Worm (Caenorhabditis elegans) whole organism, young adult: ENCODE results near the gene T05A8.6.

Experiments
- K12H6.12 ChIP-seq: fragments of 200-800 bp; sonication (Bioruptor generic); optimal IDR thresholded peaks from 2 replicates; lab custom pipeline; 2018; ENCODE audit warnings: mild to moderate bottlenecking, missing genetic modification characterization, missing compliant biosample characterization
- attf-5 ChIP-seq: fragments of 200-800 bp; sonication (Bioruptor generic); optimal IDR thresholded peaks from 2 replicates; lab custom pipeline; 2018; ENCODE audit warnings: mild to moderate bottlenecking, missing genetic modification characterization, missing compliant biosample characterization
- ceh-40 ChIP-seq: fragments of 200-800 bp; sonication (Bioruptor generic); IDR thresholded peaks from 2 replicates; pipeline ENCODE4 v1.3.6; 2022; ENCODE audit warnings: missing genetic modification characterization, missing compliant biosample characterization
- die-1 ChIP-seq: sonication (generic microtip); optimal IDR thresholded peaks from 2 replicates; lab custom pipeline; 2016; ENCODE audit warnings: missing genotype, mild to moderate bottlenecking, missing genetic modification characterization, missing compliant biosample characterization
- dpl-1 ChIP-seq: fragments of 150-350 bp; optimal IDR thresholded peaks from 2 replicates; lab custom pipeline; 2014; ENCODE audit warnings: missing biosample characterization, missing genetic modification reagents, missing genetic modification characterization
- lsl-1 ChIP-seq: fragments of 200-800 bp; sonication (Bioruptor generic); optimal IDR thresholded peaks from 2 replicates; lab custom pipeline; 2018; ENCODE audit warnings: mild to moderate bottlenecking, missing genetic modification characterization, moderate library complexity, missing compliant biosample characterization
- nfya-2 ChIP-seq: fragments of 200-800 bp; sonication (Bioruptor generic); IDR thresholded peaks from 2 replicates; pipeline ENCODE4 v1.3.6; 2022; ENCODE audit warnings: missing genetic modification reagents, missing genetic modification characterization, missing compliant biosample characterization
- nhr-80 ChIP-seq: sonication (generic microtip); optimal IDR thresholded peaks from 2 replicates; lab custom pipeline; 2016; ENCODE audit warnings: missing genetic modification characterization, missing compliant biosample characterization
- pbrm-1 ChIP-seq: fragments of 200-800 bp; sonication (Bioruptor generic); IDR thresholded peaks from 2 replicates; pipeline ENCODE4 v1.3.6; 2022; ENCODE audit warnings: missing genetic modification reagents, missing genetic modification characterization, missing compliant biosample characterization
- pha-4 ChIP-seq: fragments of 150-350 bp; sonication (generic microtip); optimal IDR thresholded peaks from 2 replicates; lab custom pipeline; 2014; ENCODE audit warnings: missing biosample characterization, missing genetic modification reagents, missing genetic modification characterization
- unc-62 ChIP-seq: fragments of 150-350 bp; optimal IDR thresholded peaks from 2 replicates; lab custom pipeline; 2014; ENCODE audit warnings: missing biosample characterization, missing genetic modification reagents, missing genetic modification characterization

DNA sequence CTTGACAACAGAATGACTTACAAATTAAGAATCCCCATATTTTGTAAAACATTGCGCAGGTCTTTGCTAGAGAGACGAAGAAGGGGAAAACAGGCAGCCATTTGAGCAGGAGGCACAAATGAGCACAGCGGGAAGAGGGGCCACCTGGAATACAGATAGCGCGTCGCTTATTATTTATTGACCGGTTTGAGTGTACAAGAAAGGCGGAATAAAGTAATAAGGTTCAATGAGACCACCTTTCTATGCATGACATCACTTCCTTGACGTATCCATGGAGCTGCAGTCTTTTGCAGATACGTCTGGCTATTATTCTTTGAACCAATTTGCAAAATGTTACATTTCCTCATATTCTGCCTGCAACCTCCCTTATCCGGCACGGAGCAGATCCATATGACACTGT, 35.4 kb upstream of the T05A8.6 start, which contains the start of gene fbxb-111:
- no peak for TF ChIP-seq nhr-80 (tag; lab: Kevin White, UChicago)
- TF ChIP-seq lsl-1: no peak
- TF ChIP-seq K12H6.12 (tag; lab: Kevin White, UChicago): no peak
- TF ChIP-seq unc-62 (GFP tag; lab: Kevin White, UChicago): no peak
- TF ChIP-seq attf-5 (GFP tag; lab: Kevin White, UChicago): no peak
- TF ChIP-seq pha-4 (tag; lab: Kevin White, UChicago): no peak
- TF ChIP-seq nfya-2 (GFP tag; lab: Robert Waterston, UW): no peak
- no peak for TF ChIP-seq die-1 (tag; lab: Kevin White, UChicago)
- TF ChIP-seq ceh-40 (GFP tag; lab: Robert Waterston, UW): no peak
- TF ChIP-seq dpl-1: no peak
- no peak for TF ChIP-seq pbrm-1
